Fruit fly (Drosophila melanogaster) whole organism, adult: ENCODE data around the gene Ddx1.

Source experiments
- CG1620 ChIP-seq: fragments of 200-800 bp; sonication (Bioruptor generic); optimal IDR thresholded peaks from 2 replicates; lab custom pipeline; 2016; ENCODE audit warnings: missing biosample characterization, missing genetic modification characterization
- Hr96 ChIP-seq: fragments of 200-800 bp; sonication (Bioruptor generic); optimal IDR thresholded peaks from 2 replicates; lab custom pipeline; 2016; ENCODE audit warnings: missing biosample characterization, missing genetic modification characterization
- bab1 ChIP-seq: fragments of 200-800 bp; sonication (Bioruptor generic); optimal IDR thresholded peaks from 3 replicates; lab custom pipeline; 2019; ENCODE audit warnings: missing biosample characterization, mild to moderate bottlenecking, missing genetic modification characterization, moderate library complexity

DNA sequence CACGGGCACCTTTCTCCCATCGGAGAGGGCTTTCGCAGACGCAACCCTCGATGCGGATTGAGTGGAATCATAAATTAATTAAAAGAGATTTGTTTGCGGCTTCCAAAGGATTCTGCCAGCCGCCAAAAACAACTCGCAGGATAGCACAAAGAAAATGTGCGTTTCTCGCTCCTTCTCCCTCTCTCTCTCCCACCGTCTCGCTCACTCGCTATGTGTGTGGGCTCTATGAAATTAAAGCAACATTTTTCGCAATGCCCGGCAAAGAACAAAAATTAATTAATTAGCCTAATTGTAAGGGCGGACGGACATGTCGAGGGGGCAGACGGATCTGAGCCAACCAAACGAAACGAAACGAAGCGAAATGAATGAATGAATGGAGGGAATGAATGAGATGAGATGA lies 25.5 kb upstream of the Ddx1 start:
- TF ChIP-seq Hr96 (GFP tag; lab: Kevin White, UChicago) (no peak), CG1620 (GFP tag; lab: Kevin White, UChicago) (no peak), bab1 (no peak)
